Fruit fly (Drosophila melanogaster) whole organism, pupa: ENCODE results near the gene smg.

Experiments
- CG10348 ChIP-seq: fragments of 200-800 bp; sonication (Bioruptor generic); IDR thresholded peaks from 2 replicates; pipeline ENCODE4 v1.3.6; 2022; ENCODE audit warnings: missing biosample characterization, missing genetic modification characterization
- CG13204 ChIP-seq: fragments of 200-800 bp; sonication (Bioruptor generic); optimal IDR thresholded peaks from 2 replicates; lab custom pipeline; 2018; ENCODE audit warnings: missing biosample characterization, mild to moderate bottlenecking, missing genetic modification characterization, moderate library complexity
- CG17806 ChIP-seq: fragments of 200-800 bp; sonication (Bioruptor generic); optimal IDR thresholded peaks from 2 replicates; lab custom pipeline; 2018; ENCODE audit warnings: missing biosample characterization, mild to moderate bottlenecking, missing genetic modification characterization, moderate library complexity
- CG32121 ChIP-seq: fragments of 200-800 bp; sonication (Bioruptor generic); IDR thresholded peaks from 2 replicates; pipeline ENCODE4 v1.3.6; 2022; ENCODE audit warnings: missing biosample characterization, missing genetic modification characterization
- CG34367 ChIP-seq: fragments of 200-800 bp; sonication (Bioruptor generic); optimal IDR thresholded peaks from 2 replicates; lab custom pipeline; 2018; ENCODE audit warnings: missing biosample characterization, mild to moderate bottlenecking, missing genetic modification characterization
- CG8159 ChIP-seq: fragments of 200-800 bp; sonication (Bioruptor generic); optimal IDR thresholded peaks from 3 replicates; lab custom pipeline; 2018; ENCODE audit warnings: missing biosample characterization, mild to moderate bottlenecking, missing genetic modification characterization, moderate library complexity
- CG8301 ChIP-seq: fragments of 200-800 bp; sonication (Bioruptor generic); optimal IDR thresholded peaks from 2 replicates; lab custom pipeline; 2018; ENCODE audit warnings: missing biosample characterization, mild to moderate bottlenecking, missing genetic modification characterization
- D1 ChIP-seq: fragments of 200-800 bp; sonication (Bioruptor generic); optimal IDR thresholded peaks from 2 replicates; lab custom pipeline; 2018; ENCODE audit warnings: missing biosample characterization, mild to moderate bottlenecking, missing genetic modification characterization, moderate library complexity
- gl ChIP-seq: fragments of 200-800 bp; sonication (Bioruptor generic); optimal IDR thresholded peaks from 2 replicates; lab custom pipeline; 2018; ENCODE audit warnings: missing biosample characterization, mild to moderate bottlenecking, missing genetic modification characterization

DNA sequence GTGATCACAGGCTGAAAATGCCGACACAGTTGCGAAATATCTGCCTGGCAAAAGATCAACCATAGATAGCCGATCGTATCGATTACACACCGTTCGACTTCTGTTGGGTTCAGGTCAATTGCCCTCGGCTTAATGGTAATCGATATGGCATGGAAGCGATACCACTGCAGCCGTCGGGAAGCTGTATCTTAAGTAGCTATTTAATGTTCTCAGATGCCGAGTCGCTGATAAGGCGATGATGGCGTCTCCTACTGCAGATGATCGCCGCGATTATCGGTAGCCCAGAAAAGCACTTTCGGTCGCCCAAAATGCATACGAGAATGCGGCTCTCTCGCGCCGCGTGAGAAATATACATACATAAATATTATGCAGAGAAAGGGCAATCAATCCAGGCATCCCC is 39.8 kb upstream of the smg start:
- TF ChIP-seq CG8159 (tag; lab: Kevin White, UChicago): no peak
- TF ChIP-seq CG17806 (tag; lab: Kevin White, UChicago): no peak
- TF ChIP-seq CG10348: no peak
- no peak for TF ChIP-seq CG32121
- TF ChIP-seq CG13204 (GFP tag; lab: Kevin White, UChicago): no peak
- TF ChIP-seq D1 (tag; lab: Kevin White, UChicago): no peak
- TF ChIP-seq CG34367 (tag; lab: Kevin White, UChicago): no peak
- no peak for TF ChIP-seq CG8301
- TF ChIP-seq gl (tag; lab: Kevin White, UChicago): no peak
